Worm (Caenorhabditis elegans): ENCODE data around the gene F32E10.5.

Gene F32E10.5

ce11 chrIV:7578281-7578680 lies at the start of gene F32E10.5:
F32E10.5 (minus strand) TSS chrIV:7578381.
- TF ChIP-seq nhr-2 (tag; optimal IDR thresholded peaks at IDR 0.05): no peak
- TF ChIP-seq ham-2 (GFP tag; optimal IDR thresholded peaks at IDR 0.05): no peak
- TF ChIP-seq zip-8 (tag; optimal IDR thresholded peaks at IDR 0.05): no peak

DNA sequence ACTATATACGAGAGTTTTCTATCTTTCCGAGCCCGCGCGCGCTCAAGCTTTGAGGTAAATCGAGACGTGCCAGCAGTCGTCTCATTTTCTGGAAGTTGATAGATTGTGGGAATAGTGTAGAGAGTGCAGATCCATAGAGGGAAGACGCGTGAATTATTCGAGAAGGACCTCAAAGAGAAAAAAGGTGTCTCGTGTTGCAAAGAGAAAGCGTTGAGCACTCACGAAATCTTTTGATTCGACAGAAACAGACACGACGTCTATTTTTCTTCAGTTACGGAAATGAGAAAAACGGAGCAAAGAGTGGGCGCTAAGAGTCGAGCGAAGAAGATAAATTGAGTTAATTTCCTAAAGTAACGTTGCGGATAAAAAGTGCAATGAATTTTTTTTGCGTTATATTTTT lies 45.7 kb upstream of the F32E10.5 start:
- TF ChIP-seq lin-32 (GFP tag; optimal IDR thresholded peaks at IDR 0.05) (no peak), ces-1 (GFP tag; optimal IDR thresholded peaks at IDR 0.05) (peak; percentile 8), ham-2 (GFP tag; optimal IDR thresholded peaks at IDR 0.05) (no peak), snpc-4 (tag; optimal IDR thresholded peaks at IDR 0.05) (no peak), sptf-1 (tag; optimal IDR thresholded peaks at IDR 0.05) (no peak), nhr-28 (tag; optimal IDR thresholded peaks at IDR 0.05) (no peak), drap-1 (GFP tag; optimal IDR thresholded peaks at IDR 0.05) (no peak), flh-1 (GFP tag; optimal IDR thresholded peaks at IDR 0.05) (no peak), mls-2 (tag; optimal IDR thresholded peaks at IDR 0.05) (no peak)

DNA sequence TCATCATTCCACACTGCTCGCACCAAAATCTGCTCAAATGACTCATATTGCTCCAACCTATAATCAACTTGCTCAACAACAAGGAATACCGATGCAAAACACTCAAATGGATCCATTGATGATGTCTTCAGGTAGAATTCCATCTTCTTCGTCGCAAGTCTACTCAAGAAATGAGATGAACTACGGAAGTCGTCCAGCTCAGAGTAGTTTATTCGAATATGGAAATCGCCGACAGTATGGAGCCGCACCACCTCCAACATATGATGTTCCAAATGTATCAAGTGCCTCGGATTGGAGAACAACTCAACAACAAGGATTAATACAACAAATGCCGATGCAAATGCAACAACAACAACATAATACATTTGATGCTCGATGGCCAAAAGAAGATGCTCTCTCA lies 44.9 kb upstream of the F32E10.5 start:
- TF ChIP-seq ceh-43 (GFP tag; optimal IDR thresholded peaks at IDR 0.05): no peak
- TF ChIP-seq nhr-76 (tag; optimal IDR thresholded peaks at IDR 0.05): no peak
- no peak for TF ChIP-seq bed-3 (GFP tag; optimal IDR thresholded peaks at IDR 0.05)
- TF ChIP-seq unc-39 (tag; optimal IDR thresholded peaks at IDR 0.05): no peak
- no peak for TF ChIP-seq mab-5 (tag; optimal IDR thresholded peaks at IDR 0.05)
- no peak for TF ChIP-seq elt-1 (tag; optimal IDR thresholded peaks at IDR 0.05; ENCODE audit: borderline replicate concordance, insufficient read depth)
- no peak for TF ChIP-seq M03D4.4 (tag; optimal IDR thresholded peaks at IDR 0.05)
- no peak for TF ChIP-seq sem-2 (GFP tag; optimal IDR thresholded peaks at IDR 0.05)
- no peak for TF ChIP-seq ztf-11 (tag; optimal IDR thresholded peaks at IDR 0.05)
- TF ChIP-seq lsy-2 (tag; optimal IDR thresholded peaks at IDR 0.05): no peak
- TF ChIP-seq unc-62 (GFP tag; optimal IDR thresholded peaks at IDR 0.05): no peak
- no peak for TF ChIP-seq zip-8 (tag; optimal IDR thresholded peaks at IDR 0.05)

DNA sequence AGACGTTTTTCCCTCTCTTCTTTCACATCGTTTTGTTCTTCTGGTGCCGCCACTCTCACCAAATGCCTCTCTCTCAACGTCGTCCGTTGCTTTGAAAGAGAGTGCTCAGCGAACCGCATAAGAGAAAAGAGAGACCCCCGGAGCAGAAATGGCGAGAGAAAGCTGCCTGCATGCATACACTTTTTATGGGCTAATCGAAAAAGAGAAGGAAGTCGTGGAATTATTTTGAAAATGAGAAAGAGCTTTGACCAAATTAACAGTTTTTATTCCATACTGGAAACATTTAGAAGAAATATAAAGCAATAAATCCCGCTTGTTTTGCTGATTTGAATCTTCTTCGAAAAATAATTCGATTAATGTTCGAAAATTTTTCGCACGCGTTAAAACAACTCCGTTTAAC lies 42.3 kb upstream of the F32E10.5 start:
- TF ChIP-seq hlh-1 (tag; optimal IDR thresholded peaks at IDR 0.05): no peak
- TF ChIP-seq ces-1 (GFP tag; optimal IDR thresholded peaks at IDR 0.05): peak; percentile 51

- no peak for TF ChIP-seq flh-1 (GFP tag; optimal IDR thresholded peaks at IDR 0.05)
- no peak for TF ChIP-seq ceh-43 (GFP tag; optimal IDR thresholded peaks at IDR 0.05)
- no peak for TF ChIP-seq unc-120 (tag; optimal IDR thresholded peaks at IDR 0.05; ENCODE audit: poor library complexity, severe bottlenecking)
- peak; percentile 57 for TF ChIP-seq sptf-1 (tag; optimal IDR thresholded peaks at IDR 0.05)
- TF ChIP-seq ces-1 (GFP tag; optimal IDR thresholded peaks at IDR 0.05): peak; percentile 67
Observed at ce11 chrIV:7619261-7619660, 41.1 kb upstream of the F32E10.5 start.

DNA sequence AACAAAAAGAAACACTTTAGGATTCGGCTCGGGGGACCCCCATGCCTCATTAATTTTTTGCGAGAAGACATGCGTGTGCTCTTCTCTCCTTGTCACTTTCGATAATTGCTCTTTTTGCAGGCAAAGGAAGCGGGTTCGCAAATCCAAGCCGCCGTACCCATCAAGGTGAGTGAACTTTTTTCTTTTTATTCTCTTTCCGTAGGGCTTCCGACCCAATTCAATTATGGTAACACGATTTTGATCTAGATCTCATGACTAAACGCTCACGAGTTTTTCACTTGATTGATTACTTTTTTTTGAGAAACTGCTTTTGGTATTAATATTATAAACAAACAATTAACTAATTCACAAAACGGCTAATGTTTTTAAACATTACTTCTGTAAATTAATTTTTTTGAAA lies 34.3 kb upstream of the F32E10.5 start:
- TF ChIP-seq pha-4 (tag; optimal IDR thresholded peaks at IDR 0.05): no peak
- peak; percentile 85 for TF ChIP-seq ces-1 (GFP tag; optimal IDR thresholded peaks at IDR 0.05)

DNA sequence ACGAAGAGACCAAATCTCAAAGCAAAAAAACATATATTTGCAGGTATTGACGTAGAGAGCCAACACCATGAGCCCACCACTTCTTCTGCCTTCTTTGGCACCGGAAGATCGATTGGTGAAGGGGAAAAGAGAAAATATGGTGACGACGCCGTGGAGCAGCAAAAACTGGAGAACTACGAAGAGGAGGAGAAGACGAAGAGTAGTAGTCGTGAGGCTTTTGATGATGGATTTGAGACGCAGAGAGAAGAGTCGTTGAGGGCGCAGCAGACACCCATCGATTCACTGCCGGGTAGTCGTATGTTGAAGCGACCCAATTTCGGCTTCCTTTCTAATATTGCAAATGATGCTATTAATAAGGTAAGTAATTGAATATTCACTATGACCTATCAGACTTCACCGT lies 33.2 kb upstream of the F32E10.5 start:
- TF ChIP-seq unc-39 (tag; optimal IDR thresholded peaks at IDR 0.05) (no peak), drap-1 (GFP tag; optimal IDR thresholded peaks at IDR 0.05) (no peak), sptf-1 (tag; optimal IDR thresholded peaks at IDR 0.05) (peak; percentile 1), ceh-39 (tag; optimal IDR thresholded peaks at IDR 0.05) (no peak), ces-1 (GFP tag; optimal IDR thresholded peaks at IDR 0.05) (peak; percentile 53), nhr-28 (tag; optimal IDR thresholded peaks at IDR 0.05) (no peak)

- TF ChIP-seq elt-1 (tag; optimal IDR thresholded peaks at IDR 0.05; ENCODE audit: borderline replicate concordance, insufficient read depth): no peak
- TF ChIP-seq cnd-1 (tag; optimal IDR thresholded peaks at IDR 0.05): no peak
- no peak for TF ChIP-seq nhr-237 (tag; optimal IDR thresholded peaks at IDR 0.05)
- no peak for TF ChIP-seq mep-1 (tag; optimal IDR thresholded peaks at IDR 0.05)
- no peak for TF ChIP-seq unc-62 (GFP tag; optimal IDR thresholded peaks at IDR 0.05)
- TF ChIP-seq elt-3 (tag; optimal IDR thresholded peaks at IDR 0.05): no peak
- TF ChIP-seq nhr-76 (tag; optimal IDR thresholded peaks at IDR 0.05): no peak
- TF ChIP-seq nhr-12 (tag; optimal IDR thresholded peaks at IDR 0.05): no peak
- no peak for TF ChIP-seq sem-2 (GFP tag; optimal IDR thresholded peaks at IDR 0.05)
- TF ChIP-seq mab-5 (tag; optimal IDR thresholded peaks at IDR 0.05): no peak
- TF ChIP-seq lin-13 (tag; optimal IDR thresholded peaks at IDR 0.05): no peak
- TF ChIP-seq ham-2 (GFP tag; optimal IDR thresholded peaks at IDR 0.05): no peak
- no peak for TF ChIP-seq mls-2 (tag; optimal IDR thresholded peaks at IDR 0.05)
- no peak for TF ChIP-seq lsy-2 (tag; optimal IDR thresholded peaks at IDR 0.05)
- no peak for TF ChIP-seq nhr-28 (tag; optimal IDR thresholded peaks at IDR 0.05)
- no peak for TF ChIP-seq pha-4 (tag; optimal IDR thresholded peaks at IDR 0.05)
Observed at ce11 chrIV:7608111-7608510, 29.9 kb upstream of the F32E10.5 start.
